Worm (Caenorhabditis elegans): ENCODE measurements around the gene C31E10.6.

The C31E10.6 gene

ce11 chrX:14001494-14001974 lies 5.4 kb downstream of the C31E10.6 start, which contains the start of gene cytb-5.1:
Gene cytb-5.1, plus strand, starts transcription at chrX:14001924.
- TF ChIP-seq pha-4 (tag; optimal IDR thresholded peaks at IDR 0.05) (no peak), hlh-26 (GFP tag; conservative IDR thresholded peaks at IDR 0.05) (no peak), attf-5 (GFP tag; optimal IDR thresholded peaks at IDR 0.05) (peak; percentile 10), D2030.7 (GFP tag; IDR thresholded peaks at IDR 0.05) (no peak), mes-4 (tag; optimal IDR thresholded peaks at IDR 0.05) (no peak), madf-3 (GFP tag; IDR thresholded peaks at IDR 0.05) (no peak), nhr-80 (tag; optimal IDR thresholded peaks at IDR 0.05) (peak; percentile 63), ztf-18 (tag; optimal IDR thresholded peaks at IDR 0.05) (no peak), snpc-4 (GFP tag; optimal IDR thresholded peaks at IDR 0.05) (no peak), snpc-4 (tag; optimal IDR thresholded peaks at IDR 0.05) (peak in 1 of 4 experiments; percentile 16), tbp1 (GFP tag; optimal IDR thresholded peaks at IDR 0.05) (no peak), egrh-3 (GFP tag; IDR thresholded peaks at IDR 0.05) (no peak), pbrm-1 (GFP tag; IDR thresholded peaks at IDR 0.05) (0 out of 2 replicates have a peak, but pooled peaks have one; percentile 18), cebp-1 (GFP tag; IDR thresholded peaks at IDR 0.05) (peak; percentile 20; the same call in 1 of the 2 replicates), cebp-1 (tag; optimal IDR thresholded peaks at IDR 0.05) (peak; percentile 74), lin-40 (tag; optimal IDR thresholded peaks at IDR 0.05) (peak; percentile 10), lin-54 (GFP tag; optimal IDR thresholded peaks at IDR 0.05) (peak; percentile 14), die-1 (tag; optimal IDR thresholded peaks at IDR 0.05) (no peak), efl-1 (GFP tag; optimal IDR thresholded peaks at IDR 0.05) (no peak), nhr-120 (GFP tag; IDR thresholded peaks at IDR 0.05) (no peak), hsf-1 (GFP tag; IDR thresholded peaks at IDR 0.05) (no peak), mcd-1 (GFP tag; IDR thresholded peaks at IDR 0.05) (0 out of 2 replicates have a peak, but pooled peaks have one; percentile 33), ztf-3 (GFP tag; optimal IDR thresholded peaks at IDR 0.05) (no peak), lsl-1 (GFP tag; optimal IDR thresholded peaks at IDR 0.05) (no peak), F39B2.1 (GFP tag; IDR thresholded peaks at IDR 0.05) (no peak), T26A5.8 (tag; optimal IDR thresholded peaks at IDR 0.05) (no peak), ceh-58 (GFP tag; IDR thresholded peaks at IDR 0.05) (no peak), F23B12.7 (tag; optimal IDR thresholded peaks at IDR 0.05; ENCODE audit: insufficient read depth) (no peak), lsy-27 (tag; optimal IDR thresholded peaks at IDR 0.05; ENCODE audit: borderline replicate concordance, insufficient read depth) (no peak), nfyb-1 (GFP tag; IDR thresholded peaks at IDR 0.05) (0 out of 2 replicates have a peak, but pooled peaks have one; percentile 52), lag-1 (GFP tag; IDR thresholded peaks at IDR 0.05) (no peak), Y53F4B.3 (GFP tag; IDR thresholded peaks at IDR 0.05) (no peak)

- no peak for TF ChIP-seq F49E8.2 (tag; optimal IDR thresholded peaks at IDR 0.05; ENCODE audit: insufficient read depth)
- no peak for TF ChIP-seq D2030.7 (GFP tag; IDR thresholded peaks at IDR 0.05)
- TF ChIP-seq somi-1 (GFP tag; optimal IDR thresholded peaks at IDR 0.05), result no peak
- no peak for TF ChIP-seq ceh-91 (GFP tag; IDR thresholded peaks at IDR 0.05)
- no peak for TF ChIP-seq mes-4 (tag; optimal IDR thresholded peaks at IDR 0.05)
Measured at ce11 chrX:14002739-14003138, 6.6 kb downstream of the C31E10.6 start.

DNA sequence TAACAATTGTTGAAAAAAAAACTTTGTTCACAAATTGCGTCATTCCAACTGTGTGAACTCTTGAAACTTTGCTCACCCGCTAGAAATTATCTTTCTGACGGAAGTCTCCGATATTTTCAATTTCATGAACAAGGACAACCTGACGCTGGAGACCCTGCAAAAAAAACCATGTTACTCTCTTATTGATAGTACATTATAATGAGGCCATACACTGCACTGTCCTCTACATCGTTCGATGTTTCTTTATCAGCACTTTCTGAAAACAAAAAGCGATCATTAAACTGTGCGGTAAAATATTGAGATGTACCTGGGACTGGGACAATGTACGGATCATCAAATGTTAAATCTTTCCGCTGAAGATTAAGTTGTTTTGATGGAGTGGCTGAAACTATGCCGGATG lies 7.4 kb downstream of the C31E10.6 start:
- no peak for TF ChIP-seq him-1 (tag; optimal IDR thresholded peaks at IDR 0.05)
- no peak for TF ChIP-seq ceh-40 (GFP tag; IDR thresholded peaks at IDR 0.05)
- no peak for TF ChIP-seq ceh-91 (GFP tag; IDR thresholded peaks at IDR 0.05)
- no peak for TF ChIP-seq ceh-27 (GFP tag; optimal IDR thresholded peaks at IDR 0.05)
- peak; percentile 31; the same call in 1 of the 2 replicates for TF ChIP-seq B0336.3 (GFP tag; IDR thresholded peaks at IDR 0.05)
- no peak for TF ChIP-seq nfyb-1 (GFP tag; IDR thresholded peaks at IDR 0.05)
- peak; percentile 85 for TF ChIP-seq nhr-80 (tag; optimal IDR thresholded peaks at IDR 0.05)
- TF ChIP-seq atf-7 (tag; optimal IDR thresholded peaks at IDR 0.05), result peak; percentile 27
- no peak for TF ChIP-seq Y53G8AR.9 (GFP tag; conservative IDR thresholded peaks at IDR 0.05)
- TF ChIP-seq F55B11.4 (tag; optimal IDR thresholded peaks at IDR 0.05; ENCODE audit: borderline replicate concordance, insufficient read depth), result no peak
- no peak for TF ChIP-seq ceh-100 (GFP tag; IDR thresholded peaks at IDR 0.05)

Data from whole organism, young adult.